Worm (Caenorhabditis elegans): Measurements from ENCODE around the gene irld-52.
"Not testable (repeated sequence)": the region's sequence is repeated elsewhere in the genome, so short reads cannot be mapped to it uniquely, and the experiment has no call there.

DNA sequence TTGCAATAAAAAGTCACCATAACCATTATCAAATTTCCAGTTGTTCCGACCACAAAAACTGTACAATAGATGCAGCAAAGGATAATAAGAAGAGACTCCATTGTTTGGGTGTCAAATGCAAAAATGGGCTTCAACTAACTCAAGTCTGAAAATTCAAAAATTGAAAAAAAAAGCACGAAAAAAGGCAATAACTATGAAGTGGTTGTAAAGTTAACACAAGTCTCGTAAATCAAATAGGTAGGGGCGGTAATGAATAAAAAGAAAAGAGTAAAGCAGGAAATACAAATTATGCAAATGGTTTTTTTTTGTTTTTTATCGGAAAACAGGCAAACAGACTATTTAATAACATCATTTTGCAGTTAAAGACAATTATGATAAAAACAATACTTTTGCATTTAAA, 27.9 kb downstream of the irld-52 start, which contains the start of gene srsx-38:
- not testable (repeated sequence) for TF ChIP-seq skn-1, unc-39, ztf-11 (tag; optimal IDR thresholded peaks at IDR 0.05)
